Fruit fly (Drosophila melanogaster): Measurements from ENCODE around the gene Kcmf1.

The Kcmf1 gene

dm6 chr3R:9039448-9039847, 24.7 kb upstream of the Kcmf1 start, which contains the start of gene neur (continued):
- no peak for TF ChIP-seq CG1529 (GFP tag; optimal IDR thresholded peaks at IDR 0.05)
- no peak for TF ChIP-seq CG14667 (GFP tag; IDR thresholded peaks at IDR 0.05)
- TF ChIP-seq CG12104 (GFP tag; optimal IDR thresholded peaks at IDR 0.05) = peak; percentile 19
- TF ChIP-seq CG31388 (GFP tag; optimal IDR thresholded peaks at IDR 0.05) = no peak
- TF ChIP-seq zfh2 (GFP tag; optimal IDR thresholded peaks at IDR 0.05) = peak; percentile 18
- no peak for TF ChIP-seq Antp (GFP tag; optimal IDR thresholded peaks at IDR 0.05)
- no peak for TF ChIP-seq CG31365 (tag; optimal IDR thresholded peaks at IDR 0.05)
- TF ChIP-seq phol (tag; optimal IDR thresholded peaks at IDR 0.05) = peak; percentile 67
- TF ChIP-seq Xrp1 (GFP tag; IDR thresholded peaks at IDR 0.05) = no peak
- TF ChIP-seq Dp (GFP tag; optimal IDR thresholded peaks at IDR 0.05) = peak; percentile 35
- TF ChIP-seq CG11247 (GFP tag; IDR thresholded peaks at IDR 0.05) = no peak
- TF ChIP-seq Hr39 (optimal IDR thresholded peaks at IDR 0.05) = no peak
- TF ChIP-seq sc (optimal IDR thresholded peaks at IDR 0.05) = no peak
- TF ChIP-seq sc (GFP tag; optimal IDR thresholded peaks at IDR 0.05) = no peak
- no peak for TF ChIP-seq z (GFP tag; IDR thresholded peaks at IDR 0.05)
- no peak for TF ChIP-seq ara (GFP tag; IDR thresholded peaks at IDR 0.05)
- TF ChIP-seq Mrtf (GFP tag; IDR thresholded peaks at IDR 0.05) = no peak
- no peak for TF ChIP-seq abd-A (tag; optimal IDR thresholded peaks at IDR 0.05)
- TF ChIP-seq sima (GFP tag; optimal IDR thresholded peaks at IDR 0.05) = no peak
- no peak for TF ChIP-seq ind (GFP tag; optimal IDR thresholded peaks at IDR 0.05)
- no peak for TF ChIP-seq ase (GFP tag; IDR thresholded peaks at IDR 0.05)
- TF ChIP-seq Max (GFP tag; optimal IDR thresholded peaks at IDR 0.05) = peak; percentile 58
- peak; percentile 27 for TF ChIP-seq Abd-B (GFP tag; optimal IDR thresholded peaks at IDR 0.05)
- TF ChIP-seq pzg (GFP tag; optimal IDR thresholded peaks at IDR 0.05) = peak; percentile 77
- TF ChIP-seq dpn (GFP tag; optimal IDR thresholded peaks at IDR 0.05) = peak; percentile 14 to 29
- no peak for TF ChIP-seq CG17385 (GFP tag; optimal IDR thresholded peaks at IDR 0.05)
- TF ChIP-seq CG6272 (GFP tag; IDR thresholded peaks at IDR 0.05) = no peak
- TF ChIP-seq shn (GFP tag; optimal IDR thresholded peaks at IDR 0.05) = no peak
- TF ChIP-seq Lim3 (GFP tag; IDR thresholded peaks at IDR 0.05) = no peak
- peak; percentile 63 for TF ChIP-seq CG12155 (GFP tag; optimal IDR thresholded peaks at IDR 0.05)
- TF ChIP-seq Blimp-1 (GFP tag; optimal IDR thresholded peaks at IDR 0.05) = no peak
- peak; percentile 35 for TF ChIP-seq Rfx (GFP tag; IDR thresholded peaks at IDR 0.05)
- no peak for TF ChIP-seq Fer2 (tag; optimal IDR thresholded peaks at IDR 0.05)
- no peak for TF ChIP-seq so (GFP tag; IDR thresholded peaks at IDR 0.05)
- no peak for TF ChIP-seq CG7372 (GFP tag; IDR thresholded peaks at IDR 0.05)
- 0 out of 3 replicates have a peak, but pooled peaks have one; percentile 11 for TF ChIP-seq mld (GFP tag; IDR thresholded peaks at IDR 0.05; ENCODE audit: partially characterized antibody)
- TF ChIP-seq dan (GFP tag; IDR thresholded peaks at IDR 0.05) = no peak
- TF ChIP-seq Bdp1 (GFP tag; optimal IDR thresholded peaks at IDR 0.05) = no peak
- TF ChIP-seq CG17802 (tag; optimal IDR thresholded peaks at IDR 0.05) = no peak
- TF ChIP-seq CG8388 (GFP tag; optimal IDR thresholded peaks at IDR 0.05) = no peak
- TF ChIP-seq ssp (GFP tag; IDR thresholded peaks at IDR 0.05) = peak; percentile 46
- no peak for TF ChIP-seq cwo (GFP tag; optimal IDR thresholded peaks at IDR 0.05)
- TF ChIP-seq CG9876 (GFP tag; optimal IDR thresholded peaks at IDR 0.05) = no peak
- TF ChIP-seq CG10959 (GFP tag; IDR thresholded peaks at IDR 0.05) = no peak
- TF ChIP-seq unc-4 (GFP tag; IDR thresholded peaks at IDR 0.05; ENCODE audit: partially characterized antibody) = peak; percentile 72
- TF ChIP-seq CG12942 (GFP tag; optimal IDR thresholded peaks at IDR 0.05) = no peak
- no peak for TF ChIP-seq usp (GFP tag; optimal IDR thresholded peaks at IDR 0.05)
- no peak for TF ChIP-seq maf-S (GFP tag; optimal IDR thresholded peaks at IDR 0.05)
- no peak for TF ChIP-seq Dip2 (GFP tag; IDR thresholded peaks at IDR 0.05)
- TF ChIP-seq knrl (GFP tag; IDR thresholded peaks at IDR 0.05; ENCODE audit: partially characterized antibody) = peak; percentile 82
- TF ChIP-seq ap (GFP tag; IDR thresholded peaks at IDR 0.05) = no peak
- TF ChIP-seq CG12769 (tag; optimal IDR thresholded peaks at IDR 0.05) = no peak
- TF ChIP-seq CG4404 (GFP tag; IDR thresholded peaks at IDR 0.05) = no peak
